Worm (Caenorhabditis elegans) whole organism, L4 larva: ENCODE results near the gene C33G8.2.

ENCODE experiments used
- snpc-1.2 ChIP-seq: fragments of 200-800 bp; sonication (Bioruptor generic); IDR thresholded peaks from 2 replicates; pipeline ENCODE4 v1.3.6; 2022; ENCODE audit warnings: missing genetic modification reagents, missing genetic modification characterization, missing compliant biosample characterization
- snpc-4 ChIP-seq: fragments of 150-350 bp; optimal IDR thresholded peaks from 2 replicates; lab custom pipeline; 2014; ENCODE audit warnings: missing biosample characterization, missing genetic modification characterization
- spr-1 ChIP-seq: sonication (generic microtip); optimal IDR thresholded peaks from 2 replicates; lab custom pipeline; 2016; ENCODE audit warnings: mild to moderate bottlenecking, missing genetic modification characterization, missing compliant biosample characterization
- ztf-11 ChIP-seq: fragments of 150-350 bp; optimal IDR thresholded peaks from 2 replicates; lab custom pipeline; 2014; ENCODE audit warnings: missing biosample characterization, missing genetic modification characterization

DNA sequence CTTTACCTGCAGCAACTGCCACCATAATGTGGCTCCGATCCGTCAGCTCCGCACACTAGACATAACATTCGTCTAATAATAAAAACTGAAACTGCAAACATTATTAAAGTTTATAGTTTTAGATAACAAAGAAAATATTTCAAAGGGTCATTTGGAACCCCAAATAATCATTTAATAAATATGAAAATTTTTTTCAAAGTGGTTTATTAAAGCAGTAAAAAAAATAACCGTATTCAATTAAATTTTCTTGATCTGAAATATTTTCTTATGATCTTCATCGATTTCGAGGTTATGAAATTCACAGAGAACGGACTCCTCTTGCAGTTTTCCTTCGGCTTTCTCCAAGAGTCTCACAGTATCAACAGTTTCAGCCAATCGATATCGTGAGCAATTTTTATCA is 23.6 kb upstream of the C33G8.2 start, which contains the start of gene nhr-163:
- TF ChIP-seq snpc-1.2 (GFP tag; lab: Robert Waterston, UW) (no peak), snpc-4 (tag; lab: Kevin White, UChicago) (no peak), spr-1 (tag; lab: Kevin White, UChicago) (no peak), ztf-11 (no peak)
